Fruit fly (Drosophila melanogaster) whole organism: ENCODE measurements around the gene Fer1HCH.

Source experiments
- pan ChIP-seq: fragments of >200 bp; optimal IDR thresholded peaks from 2 replicates; lab custom pipeline; 2017
- psq ChIP-seq: fragments of >200 bp; optimal IDR thresholded peaks from 2 replicates; lab custom pipeline; 2017
- usp ChIP-seq: fragments of >200 bp; optimal IDR thresholded peaks from 2 replicates; lab custom pipeline; 2017; ENCODE audit warnings: missing biosample characterization, missing genetic modification characterization, mixed read lengths

- TF ChIP-seq usp, result no peak
- no peak for TF ChIP-seq psq
- TF ChIP-seq pan (lab: Kevin White, UChicago), result no peak
Observed at dm6 chr3R:30343453-30344220, 44.3 kb downstream of the Fer1HCH start.
